Fruit fly (Drosophila melanogaster): ENCODE results near the gene Glyp.

dm6 chr2L:2151544-2152290 is 21.1 kb downstream of the Glyp start, which contains the start of gene AIF:
- TF ChIP-seq insv (optimal IDR thresholded peaks at IDR 0.05) (no peak), ttk (optimal IDR thresholded peaks at IDR 0.05) (no peak), Sin3A (optimal IDR thresholded peaks at IDR 0.05) (no peak)
